Fruit fly (Drosophila melanogaster) ovary, adult (tissue): Measurements from ENCODE around the gene kmr.

ENCODE experiments used
- CG17801 ChIP-seq: fragments of 200-800 bp; optimal IDR thresholded peaks from 2 replicates; lab custom pipeline; 2019; ENCODE audit warnings: missing biosample characterization, mild to moderate bottlenecking, missing genetic modification characterization, moderate library complexity; ENCODE audit not compliant: partially characterized antibody

kmr gene

dm6 chr3R:13726795-13727194 lies 11.8 kb downstream of the kmr start:
- TF ChIP-seq CG17801 (GFP tag; lab: Kevin White, UChicago), result no peak

DNA sequence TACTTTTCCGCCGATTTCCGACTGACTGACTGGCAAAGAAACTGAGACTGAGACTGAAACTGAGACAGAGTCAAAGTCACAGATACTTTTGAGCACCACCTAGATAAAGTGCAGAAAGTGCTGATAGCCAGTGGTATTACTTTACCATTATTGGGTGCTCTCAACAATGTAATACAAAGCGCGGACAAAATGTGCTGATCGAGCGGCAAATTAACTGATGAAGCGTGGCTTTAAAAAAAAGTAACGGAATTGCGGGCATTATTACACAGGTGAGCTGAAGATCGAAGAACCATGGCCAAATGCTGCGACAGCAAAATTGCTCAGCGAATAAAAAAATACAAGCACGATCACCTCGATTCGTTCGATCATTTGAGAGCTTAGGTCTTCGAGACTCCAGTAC lies 13.9 kb downstream of the kmr start:
- TF ChIP-seq CG17801 (GFP tag; lab: Kevin White, UChicago), result peak; percentile 11

DNA sequence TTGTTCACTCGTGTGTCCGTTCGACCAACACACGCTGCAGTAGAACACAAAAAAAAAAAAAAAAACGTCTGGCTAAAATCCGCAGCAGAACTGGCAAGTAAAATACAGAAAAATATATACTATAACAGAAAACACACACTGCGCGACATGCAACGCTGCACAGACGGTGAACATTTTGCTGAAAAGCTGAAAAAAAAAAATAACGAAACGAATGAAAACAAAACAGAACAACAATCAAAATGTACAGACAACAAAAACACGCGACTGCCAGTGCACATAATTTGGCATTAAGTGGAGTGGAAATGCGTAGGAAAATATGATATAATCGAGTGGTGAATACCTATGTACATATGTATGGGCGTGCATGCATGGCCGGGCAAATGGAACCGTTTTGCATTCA lies 15.0 kb downstream of the kmr start:
- no peak for TF ChIP-seq CG17801 (GFP tag; lab: Kevin White, UChicago)

DNA sequence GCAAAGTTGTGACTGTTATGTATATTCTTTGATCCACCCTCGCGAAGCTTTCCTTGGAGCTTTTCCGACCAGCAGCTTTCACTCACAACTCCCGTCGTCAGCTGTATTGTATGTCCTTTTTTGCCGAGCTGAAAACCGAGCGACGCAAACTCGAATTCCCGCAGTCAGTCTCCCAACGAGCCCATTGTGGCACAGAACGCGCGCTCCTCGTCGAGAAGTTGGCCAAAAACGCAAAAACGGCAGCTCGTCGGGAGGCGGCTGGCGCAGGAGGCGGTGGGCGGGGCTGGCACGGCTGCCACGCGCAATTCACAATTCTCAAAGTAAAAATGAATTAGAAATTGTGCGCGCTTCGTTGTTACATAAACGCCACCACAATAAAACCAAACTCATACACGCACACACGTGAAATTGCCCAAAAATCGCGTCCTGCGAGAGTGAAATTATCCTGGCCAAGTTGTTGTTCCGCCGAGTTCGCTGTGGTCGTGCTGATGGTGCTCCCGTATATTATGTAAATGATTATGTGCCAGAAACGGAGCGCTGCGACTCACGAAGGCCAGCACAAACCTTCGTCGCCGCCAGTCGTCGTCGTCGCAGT lies 20.4 kb downstream of the kmr start:
- no peak for TF ChIP-seq CG17801 (GFP tag; lab: Kevin White, UChicago)

- TF ChIP-seq CG17801 (GFP tag; lab: Kevin White, UChicago), result no peak
Observed at dm6 chr3R:13746066-13746673, 31.2 kb downstream of the kmr start.

- TF ChIP-seq CG17801 (GFP tag; lab: Kevin White, UChicago), result no peak
Observed at dm6 chr3R:13761563-13761962, 46.6 kb downstream of the kmr start.

- no peak for TF ChIP-seq CG17801 (GFP tag; lab: Kevin White, UChicago)
Observed at dm6 chr3R:13765001-13765400, 50.0 kb downstream of the kmr start.

- TF ChIP-seq CG17801 (GFP tag; lab: Kevin White, UChicago), result no peak
Observed at dm6 chr3R:13765456-13765855, 50.4 kb downstream of the kmr start, which contains the start of gene CG9312. Gene CG9312, plus strand, starts transcription at chr3R:13765756.

- no peak for TF ChIP-seq CG17801 (GFP tag; lab: Kevin White, UChicago)
Observed at dm6 chr3R:13767239-13767638, 52.2 kb downstream of the kmr start, which contains the start of gene Cht5. Gene Cht5, plus strand, starts transcription at chr3R:13767549.

dm6 chr3R:13771195-13771594 lies 56.2 kb downstream of the kmr start, which contains the start of gene CG9297:
Gene CG9297, plus strand, starts transcription at chr3R:13771495.
- TF ChIP-seq CG17801 (GFP tag; lab: Kevin White, UChicago), result no peak

- TF ChIP-seq CG17801 (GFP tag; lab: Kevin White, UChicago), result no peak
Observed at dm6 chr3R:13773350-13773749, 58.3 kb downstream of the kmr start.

DNA sequence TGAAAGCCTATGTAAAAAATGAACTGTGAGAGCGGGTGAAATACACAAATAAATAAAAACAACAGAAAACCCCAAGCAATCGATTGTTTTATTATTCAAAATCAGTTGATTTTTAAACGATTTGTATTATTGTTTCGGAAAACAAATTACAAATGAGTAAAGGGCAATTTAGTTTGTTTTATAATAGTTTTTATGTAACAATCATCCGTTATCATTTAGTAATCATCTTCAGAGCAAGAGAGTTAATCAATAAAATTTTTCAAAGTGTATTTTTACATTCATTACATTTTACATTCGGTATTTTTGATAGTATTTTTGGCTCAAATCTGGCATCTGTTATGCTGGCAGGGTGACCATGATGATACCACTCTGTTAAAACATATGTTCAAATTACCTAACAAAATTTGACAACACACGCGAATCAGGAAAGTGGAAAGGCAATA lies 64.3 kb downstream of the kmr start, which contains the start of the genes CG42375 and CG9288:
CG42375 (plus strand) TSS at position 384 of the 443 bp plus-strand sequence.
CG9288 (plus strand) TSS at position 384 of the 443 bp plus-strand sequence.
- no peak for TF ChIP-seq CG17801 (GFP tag; lab: Kevin White, UChicago)

dm6 chr3R:13780769-13781168 lies 65.8 kb downstream of the kmr start, which contains the start of gene CG9286:
Gene CG9286, plus strand, starts transcription at chr3R:13780964.
- TF ChIP-seq CG17801 (GFP tag; lab: Kevin White, UChicago), result no peak

DNA sequence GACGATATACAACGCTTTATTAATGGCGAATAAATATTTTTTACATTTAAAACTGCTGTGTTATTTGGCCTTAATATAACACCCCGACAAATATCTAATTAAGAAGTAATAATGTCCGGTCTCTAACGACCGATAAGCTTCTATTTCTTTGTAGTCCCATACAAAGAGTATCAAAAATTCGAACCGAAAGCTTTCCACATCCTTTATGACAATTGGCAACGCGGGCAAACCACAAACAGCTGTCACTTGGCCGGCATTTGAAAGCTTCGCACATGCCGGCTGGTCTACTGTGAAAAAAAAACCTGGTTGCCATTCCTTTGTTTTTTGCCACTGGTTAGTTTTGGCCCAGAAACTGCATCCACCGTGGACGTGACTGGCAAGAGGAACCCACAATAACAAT lies 67.0 kb downstream of the kmr start, which contains the start of gene Dip-B:
Dip-B (plus strand) TSS at position 254 of the 400 bp plus-strand sequence.
- TF ChIP-seq CG17801 (GFP tag; lab: Kevin White, UChicago), result no peak

- TF ChIP-seq CG17801 (GFP tag; lab: Kevin White, UChicago), result no peak
Observed at dm6 chr3R:13782578-13782977, 67.6 kb downstream of the kmr start.

DNA sequence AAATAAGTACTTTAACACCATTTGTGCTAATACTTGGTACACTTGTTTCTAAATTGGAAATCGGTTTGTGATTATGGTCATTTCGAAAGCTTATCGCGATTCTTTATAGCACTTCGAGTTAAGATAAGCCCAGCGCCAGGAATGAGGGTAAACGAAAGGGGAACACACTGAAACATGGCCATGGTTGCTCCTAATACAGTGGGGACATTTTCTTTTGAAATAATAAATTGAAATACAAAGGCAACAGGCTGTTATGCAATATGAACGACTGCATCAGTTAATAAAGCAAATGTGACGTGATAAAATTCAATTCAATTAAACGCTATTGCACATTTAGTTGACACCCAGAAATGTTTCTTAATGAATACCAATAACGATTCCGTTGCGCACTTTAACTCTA lies 68.4 kb downstream of the kmr start:
- no peak for TF ChIP-seq CG17801 (GFP tag; lab: Kevin White, UChicago)
